Worm (Caenorhabditis elegans) whole organism, young adult: ENCODE data around the gene col-171.

ENCODE experiments used
- B0019.2 ChIP-seq: fragments of 200-800 bp; sonication (Bioruptor generic); conservative IDR thresholded peaks from 2 replicates; pipeline ENCODE4 v1.3.6; 2022; ENCODE audit warnings: missing genetic modification reagents, missing genetic modification characterization, missing compliant biosample characterization
- C17E4.6 ChIP-seq: fragments of 200-800 bp; sonication (Bioruptor generic); IDR thresholded peaks from 2 replicates; pipeline ENCODE4 v1.3.6; 2022; ENCODE audit warnings: missing genetic modification reagents, missing genetic modification characterization, missing compliant biosample characterization
- F52B5.7 ChIP-seq: sonication (generic microtip); optimal IDR thresholded peaks from 2 replicates; lab custom pipeline; 2016; ENCODE audit warnings: mild to moderate bottlenecking, missing genetic modification characterization, missing compliant biosample characterization
- K11D2.4 ChIP-seq: fragments of 200-800 bp; sonication (Bioruptor generic); IDR thresholded peaks from 2 replicates; pipeline ENCODE4 v1.3.6; 2022; ENCODE audit warnings: missing genetic modification reagents, missing genetic modification characterization, missing compliant biosample characterization
- T07F8.4 ChIP-seq: sonication (generic microtip); optimal IDR thresholded peaks from 2 replicates; lab custom pipeline; 2016; ENCODE audit warnings: mild to moderate bottlenecking, missing genetic modification characterization, moderate library complexity, missing compliant biosample characterization
- Y53F4B.3 ChIP-seq: fragments of 200-800 bp; sonication (Bioruptor generic); IDR thresholded peaks from 2 replicates; pipeline ENCODE4 v1.3.6; 2022; ENCODE audit warnings: missing genetic modification reagents, missing genetic modification characterization, missing compliant biosample characterization
- Y53G8AR.9 ChIP-seq: fragments of 200-800 bp; sonication (Bioruptor generic); conservative IDR thresholded peaks from 2 replicates; pipeline ENCODE4 v1.3.6; 2022; ENCODE audit warnings: missing genetic modification reagents, missing genetic modification characterization, missing compliant biosample characterization
- akir-1 ChIP-seq: fragments of 200-800 bp; sonication (Bioruptor generic); optimal IDR thresholded peaks from 2 replicates; lab custom pipeline; 2018; ENCODE audit warnings: mild to moderate bottlenecking, missing genetic modification characterization, moderate library complexity, missing compliant biosample characterization
- attf-5 ChIP-seq: fragments of 200-800 bp; sonication (Bioruptor generic); optimal IDR thresholded peaks from 2 replicates; lab custom pipeline; 2018; ENCODE audit warnings: mild to moderate bottlenecking, missing genetic modification characterization, missing compliant biosample characterization
- ccch-3 ChIP-seq: fragments of 200-800 bp; sonication (Bioruptor generic); optimal IDR thresholded peaks from 2 replicates; lab custom pipeline; 2018; ENCODE audit warnings: mild to moderate bottlenecking, missing genetic modification characterization, missing compliant biosample characterization
- ceh-58 ChIP-seq: fragments of 200-800 bp; sonication (Bioruptor generic); IDR thresholded peaks from 2 replicates; pipeline ENCODE4 v1.3.6; 2022; ENCODE audit warnings: missing genetic modification characterization, missing compliant biosample characterization
- ceh-91 ChIP-seq: fragments of 200-800 bp; sonication (Bioruptor generic); IDR thresholded peaks from 2 replicates; pipeline ENCODE4 v1.3.6; 2022; ENCODE audit warnings: missing genetic modification reagents, missing genetic modification characterization, missing compliant biosample characterization
- dpff-1 ChIP-seq: sonication (generic microtip); optimal IDR thresholded peaks from 2 replicates; lab custom pipeline; 2017; ENCODE audit warnings: mild to moderate bottlenecking, missing genetic modification characterization, missing compliant biosample characterization
- dpl-1 ChIP-seq: fragments of 150-350 bp; optimal IDR thresholded peaks from 2 replicates; lab custom pipeline; 2014; ENCODE audit warnings: missing biosample characterization, missing genetic modification reagents, missing genetic modification characterization
- egl-44 ChIP-seq: fragments of 200-800 bp; sonication (Bioruptor generic); IDR thresholded peaks from 2 replicates; pipeline ENCODE4 v1.3.6; 2022; ENCODE audit warnings: missing genetic modification reagents, missing genetic modification characterization, missing compliant biosample characterization
- egrh-3 ChIP-seq: fragments of 200-800 bp; sonication (Bioruptor generic); IDR thresholded peaks from 2 replicates; pipeline ENCODE4 v1.3.6; 2022; ENCODE audit warnings: missing genetic modification reagents, missing genetic modification characterization, missing compliant biosample characterization
- fkh-3 ChIP-seq: sonication (generic microtip); optimal IDR thresholded peaks from 2 replicates; lab custom pipeline; 2016; ENCODE audit warnings: mild to moderate bottlenecking, missing genetic modification characterization, missing compliant biosample characterization
- gei-17 ChIP-seq: fragments of 200-800 bp; sonication (Bioruptor generic); optimal IDR thresholded peaks from 2 replicates; lab custom pipeline; 2018; ENCODE audit warnings: mild to moderate bottlenecking, missing genetic modification characterization, missing compliant biosample characterization
- hlh-26 ChIP-seq: fragments of 200-800 bp; sonication (Bioruptor generic); conservative IDR thresholded peaks from 2 replicates; pipeline ENCODE4 v1.3.6; 2022; ENCODE audit warnings: missing genetic modification reagents, missing genetic modification characterization, missing compliant biosample characterization
- hmg-20 ChIP-seq: fragments of 200-800 bp; sonication (Bioruptor generic); IDR thresholded peaks from 2 replicates; pipeline ENCODE4 v1.3.6; 2022; ENCODE audit warnings: missing genetic modification reagents, missing genetic modification characterization, missing compliant biosample characterization
- let-526 ChIP-seq: fragments of 200-800 bp; sonication (Bioruptor generic); IDR thresholded peaks from 2 replicates; pipeline ENCODE4 v1.3.6; 2022; ENCODE audit warnings: missing genetic modification reagents, missing genetic modification characterization, missing compliant biosample characterization
- madf-6 ChIP-seq: fragments of 200-800 bp; sonication (Bioruptor generic); IDR thresholded peaks from 2 replicates; pipeline ENCODE4 v1.3.6; 2022; ENCODE audit warnings: missing genetic modification reagents, missing genetic modification characterization, missing compliant biosample characterization
- madf-8 ChIP-seq: fragments of 200-800 bp; sonication (Bioruptor generic); conservative IDR thresholded peaks from 2 replicates; pipeline ENCODE4 v1.3.6; 2022; ENCODE audit warnings: missing genetic modification reagents, missing genetic modification characterization, missing compliant biosample characterization
- nhr-90 ChIP-seq: sonication (generic microtip); optimal IDR thresholded peaks from 2 replicates; lab custom pipeline; 2016; ENCODE audit warnings: missing genotype, mild to moderate bottlenecking, missing genetic modification characterization, missing compliant biosample characterization
- repo-1 ChIP-seq: sonication (generic microtip); optimal IDR thresholded peaks from 2 replicates; lab custom pipeline; 2017; ENCODE audit warnings: mild to moderate bottlenecking, missing genetic modification characterization, missing compliant biosample characterization
- sptf-2 ChIP-seq: fragments of 200-800 bp; sonication (Bioruptor generic); optimal IDR thresholded peaks from 2 replicates; lab custom pipeline; 2018; ENCODE audit warnings: mild to moderate bottlenecking, missing genetic modification characterization, missing compliant biosample characterization
- tbp1 ChIP-seq: fragments of 200-800 bp; sonication (Bioruptor generic); optimal IDR thresholded peaks from 2 replicates; lab custom pipeline; 2018; ENCODE audit warnings: mild to moderate bottlenecking, missing genetic modification characterization, missing compliant biosample characterization
- zfh-2 ChIP-seq: fragments of 200-800 bp; sonication (Bioruptor generic); conservative IDR thresholded peaks from 2 replicates; pipeline ENCODE4 v1.3.6; 2022; ENCODE audit warnings: missing genetic modification reagents, missing genetic modification characterization, missing compliant biosample characterization
- zim-3 ChIP-seq: sonication (generic microtip); optimal IDR thresholded peaks from 2 replicates; lab custom pipeline; 2017; ENCODE audit warnings: mild to moderate bottlenecking, missing genetic modification characterization, moderate library complexity, missing compliant biosample characterization
- ztf-22 ChIP-seq: fragments of 200-800 bp; sonication (Bioruptor generic); optimal IDR thresholded peaks from 2 replicates; lab custom pipeline; 2018; ENCODE audit warnings: mild to moderate bottlenecking, missing genetic modification characterization, moderate library complexity, missing compliant biosample characterization
- ztf-26 ChIP-seq: sonication (generic microtip); optimal IDR thresholded peaks from 2 replicates; lab custom pipeline; 2017; ENCODE audit warnings: missing genetic modification characterization, missing compliant biosample characterization
- ztf-6 ChIP-seq: fragments of 200-800 bp; sonication (Bioruptor generic); IDR thresholded peaks from 2 replicates; pipeline ENCODE4 v1.3.6; 2022; ENCODE audit warnings: missing genetic modification reagents, missing genetic modification characterization, missing compliant biosample characterization

Gene col-171

DNA sequence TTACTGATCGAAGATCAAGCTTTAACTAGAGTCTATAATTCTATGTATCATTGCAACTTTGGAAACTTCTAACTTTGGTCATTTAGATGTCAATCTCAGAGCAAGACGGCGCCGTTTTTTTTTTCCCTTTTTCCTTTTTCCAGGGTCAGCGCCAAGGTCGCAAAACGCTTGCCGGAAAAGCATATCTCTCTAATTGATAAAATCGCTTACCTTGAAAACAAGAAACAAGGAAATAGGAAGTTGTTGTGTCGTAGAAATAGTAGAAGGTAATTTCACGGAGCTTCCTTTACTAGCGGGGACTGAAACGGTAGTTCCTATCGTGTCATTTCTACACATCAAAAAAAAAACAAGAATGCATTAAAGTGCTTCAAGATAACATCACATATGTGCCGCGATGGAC lies 12.7 kb upstream of the col-171 start:
- no peak for TF ChIP-seq hmg-20 (GFP tag; lab: Robert Waterston, UW)
- TF ChIP-seq ceh-91 (GFP tag; lab: Robert Waterston, UW): no peak
- TF ChIP-seq sptf-2 (GFP tag; lab: Kevin White, UChicago): no peak
- TF ChIP-seq K11D2.4: no peak
- no peak for TF ChIP-seq egl-44 (GFP tag; lab: Robert Waterston, UW)
- no peak for TF ChIP-seq Y53F4B.3
- no peak for TF ChIP-seq ccch-3 (GFP tag; lab: Kevin White, UChicago)
- TF ChIP-seq zim-3 (tag; lab: Kevin White, UChicago): no peak
- no peak for TF ChIP-seq dpl-1
- no peak for TF ChIP-seq hlh-26
- TF ChIP-seq egrh-3 (GFP tag; lab: Robert Waterston, UW): no peak

DNA sequence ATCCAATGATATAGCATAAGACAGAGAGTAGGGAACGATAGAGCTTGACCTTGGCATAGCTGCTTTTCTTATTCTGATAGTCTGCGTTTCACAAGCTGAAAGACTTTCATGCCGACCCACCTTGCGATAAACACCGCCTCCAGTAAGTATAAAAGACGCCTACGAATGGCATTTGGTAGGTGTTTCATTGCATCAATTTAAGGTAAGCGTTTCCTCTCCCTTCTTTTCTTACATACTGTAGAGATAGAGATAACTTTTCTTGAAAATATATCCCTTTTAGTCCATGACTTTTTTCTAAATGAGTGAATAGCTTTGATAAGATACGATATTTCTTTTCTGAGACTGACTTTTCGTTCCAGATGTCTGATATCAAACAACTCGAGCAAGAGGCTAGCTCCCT lies 11.0 kb upstream of the col-171 start, which contains the start of gene col-167:
Gene col-167, plus strand, starts transcription at position 360 of the 400 bp plus-strand sequence.
- TF ChIP-seq nhr-90 (tag; lab: Kevin White, UChicago): no peak
- no peak for TF ChIP-seq Y53G8AR.9

DNA sequence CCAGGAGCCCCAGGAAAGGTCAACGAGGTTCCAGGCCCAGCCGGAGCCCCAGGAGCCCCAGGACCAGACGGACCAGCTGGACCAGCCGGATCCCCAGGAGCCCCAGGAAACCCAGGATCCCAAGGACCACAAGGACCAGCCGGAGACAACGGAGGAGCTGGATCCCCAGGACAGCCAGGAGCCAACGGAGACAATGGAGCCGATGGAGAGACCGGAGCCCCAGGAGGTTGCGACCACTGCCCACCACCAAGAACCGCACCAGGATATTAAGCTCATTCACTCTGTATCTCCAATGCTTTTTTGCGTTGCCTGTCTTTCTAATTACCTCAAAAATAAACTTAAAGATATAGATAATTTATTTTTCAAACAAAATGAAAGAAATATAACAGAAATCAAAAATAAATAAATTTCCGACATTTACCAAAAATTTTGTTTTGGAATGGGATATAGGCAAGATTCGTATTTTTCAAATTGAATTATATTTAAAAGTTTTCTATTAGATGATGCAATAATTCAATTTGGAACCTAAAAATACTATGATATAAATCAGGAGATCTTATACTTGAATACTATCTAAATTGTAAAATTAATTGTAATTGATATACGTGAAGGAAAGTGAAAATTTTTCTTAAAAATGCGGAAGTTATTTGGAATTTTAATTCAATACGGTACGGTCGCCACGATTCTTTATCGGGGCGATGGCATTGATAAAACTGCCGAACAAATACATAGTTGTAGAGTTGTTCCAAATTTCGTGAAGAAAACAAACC lies 9.8 kb upstream of the col-171 start:
- TF ChIP-seq egrh-3 (GFP tag; lab: Robert Waterston, UW): peak; percentile 52
- TF ChIP-seq, all 124 proteins: peak for 1; not testable (repeated sequence) for 123

DNA sequence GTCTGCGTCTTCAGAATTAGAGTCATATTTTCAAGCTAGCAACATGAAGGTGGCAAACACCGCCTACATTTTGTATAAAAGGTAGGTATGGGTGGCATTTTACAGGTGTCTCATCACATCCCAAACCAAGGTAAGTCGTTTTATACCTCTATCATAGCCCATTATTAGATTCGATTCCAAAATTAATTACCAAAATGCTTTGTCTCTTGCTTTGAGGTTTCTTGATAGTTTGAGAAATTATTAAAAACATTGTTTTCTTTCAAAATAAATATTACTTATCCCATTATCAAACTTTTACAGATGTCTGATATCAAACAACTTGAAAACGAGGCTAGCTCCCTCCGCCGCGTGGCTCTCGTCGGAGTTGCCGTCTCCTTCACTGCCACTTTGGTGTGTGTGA lies 8.0 kb upstream of the col-171 start, which contains the start of gene col-168:
Gene col-168, plus strand, starts transcription at position 301 of the 400 bp plus-strand sequence.
- TF ChIP-seq repo-1: no peak
- no peak for TF ChIP-seq B0019.2 (GFP tag; lab: Robert Waterston, UW)
- TF ChIP-seq dpff-1 (tag; lab: Kevin White, UChicago): no peak
- no peak for TF ChIP-seq fkh-3 (tag; lab: Kevin White, UChicago)
- no peak for TF ChIP-seq akir-1
- no peak for TF ChIP-seq ztf-22
- TF ChIP-seq ceh-58: no peak

DNA sequence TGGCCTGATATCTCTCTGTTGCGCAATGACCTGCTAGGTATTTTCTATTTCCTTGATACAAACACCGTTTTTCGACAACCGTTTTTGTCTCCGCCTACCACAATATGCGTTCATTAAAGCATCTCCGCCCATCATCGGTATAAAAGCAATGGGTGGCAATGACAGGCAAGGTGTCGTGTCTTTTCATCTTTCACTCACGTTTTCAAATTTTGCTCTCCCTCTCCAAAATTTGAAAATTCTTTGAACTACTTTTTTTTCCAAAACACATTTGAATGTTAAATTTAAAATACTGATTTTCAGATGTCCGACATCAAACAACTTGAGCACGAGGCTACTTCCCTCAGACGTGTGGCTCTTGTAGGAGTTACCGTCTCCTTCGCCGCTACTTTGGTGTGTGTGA lies 5.2 kb upstream of the col-171 start, which contains the start of gene col-169:
Gene col-169, plus strand, starts transcription at position 301 of the 400 bp plus-strand sequence.
- TF ChIP-seq T07F8.4 (tag; lab: Kevin White, UChicago): no peak
- TF ChIP-seq repo-1: no peak
- TF ChIP-seq C17E4.6 (GFP tag; lab: Robert Waterston, UW): no peak
- no peak for TF ChIP-seq madf-8 (GFP tag; lab: Robert Waterston, UW)

DNA sequence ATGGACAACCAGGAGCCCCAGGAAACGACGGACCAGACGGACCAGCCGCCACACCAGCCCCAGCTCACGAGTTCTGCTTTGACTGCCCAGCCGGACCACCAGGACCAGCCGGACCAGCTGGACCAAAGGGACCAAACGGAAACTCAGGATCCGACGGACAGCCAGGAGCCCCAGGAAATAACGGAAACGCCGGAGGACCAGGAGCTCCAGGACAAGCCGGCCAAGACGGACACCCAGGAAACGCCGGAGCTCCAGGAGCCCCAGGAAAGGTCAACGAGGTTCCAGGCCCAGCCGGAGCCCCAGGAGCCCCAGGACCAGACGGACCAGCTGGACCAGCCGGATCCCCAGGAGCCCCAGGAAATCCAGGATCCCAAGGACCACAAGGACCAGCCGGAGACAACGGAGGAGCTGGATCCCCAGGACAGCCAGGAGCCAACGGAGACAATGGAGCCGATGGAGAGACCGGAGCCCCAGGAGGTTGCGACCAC lies 4.5 kb upstream of the col-171 start:
- TF ChIP-seq zfh-2 (0 out of 2 replicates have a peak, but pooled peaks have one; percentile 19), egrh-3 (GFP tag; lab: Robert Waterston, UW) (peak; percentile 97)

DNA sequence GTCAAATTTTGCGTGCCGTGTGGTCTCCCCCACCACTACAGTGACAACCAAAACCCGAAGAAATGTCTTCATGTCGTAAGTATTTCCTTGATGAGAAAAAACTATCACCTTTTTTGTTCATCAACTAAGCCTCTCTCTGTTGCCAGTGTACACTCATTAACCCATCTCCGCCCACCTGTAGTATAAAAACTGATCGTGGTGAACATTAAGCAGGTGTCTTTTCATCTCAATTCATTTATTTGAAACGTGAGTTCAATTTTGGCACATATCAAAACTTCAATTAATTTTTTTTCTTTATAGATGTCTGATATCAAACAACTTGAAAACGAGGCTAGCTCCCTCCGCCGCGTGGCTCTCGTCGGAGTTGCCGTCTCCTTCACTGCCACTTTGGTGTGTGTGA lies 2.7 kb upstream of the col-171 start, which contains the start of gene col-170:
Gene col-170, plus strand, starts transcription at position 301 of the 400 bp plus-strand sequence.
- TF ChIP-seq dpl-1: no peak
- no peak for TF ChIP-seq madf-6 (GFP tag; lab: Robert Waterston, UW)
- no peak for TF ChIP-seq let-526
- no peak for TF ChIP-seq ztf-26 (tag; lab: Kevin White, UChicago)
- TF ChIP-seq tbp1 (GFP tag; lab: Kevin White, UChicago): no peak
- TF ChIP-seq hmg-20 (GFP tag; lab: Robert Waterston, UW): no peak
- no peak for TF ChIP-seq ceh-58
- TF ChIP-seq gei-17 (GFP tag; lab: Kevin White, UChicago): no peak
- no peak for TF ChIP-seq attf-5
- no peak for TF ChIP-seq F52B5.7
- TF ChIP-seq ztf-6: no peak
- TF ChIP-seq, all 124 proteins: peak for 0
